Fruit fly (Drosophila melanogaster): ENCODE data around the gene CG34174.
A peak's percentile ranks its signal among the peaks of the same experiment; 100 is the strongest.

Gene CG34174

DNA sequence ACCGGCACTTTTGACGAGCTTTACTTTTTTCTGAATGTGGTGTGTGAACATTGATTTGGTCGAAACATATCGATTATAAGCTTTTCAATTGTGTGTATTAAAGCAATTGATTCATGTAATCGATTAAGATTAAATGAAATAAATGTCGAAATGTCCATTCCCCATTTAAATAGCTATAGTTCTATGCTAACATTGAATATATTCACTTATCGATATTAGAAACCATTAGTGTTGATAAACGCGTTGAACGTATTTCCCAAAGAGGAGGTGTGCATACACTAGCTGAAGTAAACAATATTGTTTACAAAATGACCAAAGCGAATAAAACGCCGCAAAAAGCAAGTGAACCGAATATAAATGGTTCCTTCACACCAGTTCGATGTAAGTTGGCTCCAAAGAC, at the start of gene CG34174, which contains the start of gene Uch:
CG34174 (plus strand) TSS at position 263 of the 400 bp plus-strand sequence.
Uch (minus strand) TSS at position 208 of the 400 bp plus-strand sequence.
- TF ChIP-seq dl (GFP tag; optimal IDR thresholded peaks at IDR 0.05; ENCODE audit: insufficient read depth in 1 of 2, partially characterized antibody in 2 of 2) (no peak), N (GFP tag; optimal IDR thresholded peaks at IDR 0.05) (no peak), brk (GFP tag; optimal IDR thresholded peaks at IDR 0.05) (no peak), psq (GFP tag; optimal IDR thresholded peaks at IDR 0.05) (peak; percentile 2), dsf (GFP tag; optimal IDR thresholded peaks at IDR 0.05; ENCODE audit: borderline replicate concordance) (no peak), CrebA (GFP tag; optimal IDR thresholded peaks at IDR 0.05; ENCODE audit: borderline replicate concordance) (no peak), br (GFP tag; optimal IDR thresholded peaks at IDR 0.05) (no peak), Vsx2 (GFP tag; optimal IDR thresholded peaks at IDR 0.05; ENCODE audit: partially characterized antibody) (no peak), pan (optimal IDR thresholded peaks at IDR 0.05) (no peak), Dif (GFP tag; optimal IDR thresholded peaks at IDR 0.05; ENCODE audit: partially characterized antibody) (no peak), jim (GFP tag; optimal IDR thresholded peaks at IDR 0.05) (no peak), Rel (GFP tag; optimal IDR thresholded peaks at IDR 0.05) (no peak), Rel (tag; optimal IDR thresholded peaks at IDR 0.05) (peak; percentile 52), HLH106 (tag; optimal IDR thresholded peaks at IDR 0.05) (peak; percentile 32), sage (GFP tag; optimal IDR thresholded peaks at IDR 0.05) (no peak), Abd-B (GFP tag; optimal IDR thresholded peaks at IDR 0.05) (no peak), rgr (GFP tag; optimal IDR thresholded peaks at IDR 0.05) (peak; percentile 73), usp (GFP tag; optimal IDR thresholded peaks at IDR 0.05) (no peak), Mio (GFP tag; optimal IDR thresholded peaks at IDR 0.05) (no peak), Jra (GFP tag; optimal IDR thresholded peaks at IDR 0.05) (no peak), lola (GFP tag; optimal IDR thresholded peaks at IDR 0.05) (no peak), Hnf4 (GFP tag; optimal IDR thresholded peaks at IDR 0.05) (no peak), Hr78 (GFP tag; optimal IDR thresholded peaks at IDR 0.05) (no peak), Hr83 (GFP tag; optimal IDR thresholded peaks at IDR 0.05; ENCODE audit: poor library complexity, severe bottlenecking) (no peak), Dfd (GFP tag; optimal IDR thresholded peaks at IDR 0.05) (no peak), sv (GFP tag; optimal IDR thresholded peaks at IDR 0.05) (no peak), ey (GFP tag; optimal IDR thresholded peaks at IDR 0.05) (peak; percentile 3), fru (GFP tag; optimal IDR thresholded peaks at IDR 0.05) (no peak), dmrt93B (GFP tag; optimal IDR thresholded peaks at IDR 0.05) (no peak), h (GFP tag; optimal IDR thresholded peaks at IDR 0.05) (peak; percentile 67), CG9705 (GFP tag; optimal IDR thresholded peaks at IDR 0.05) (peak; percentile 55), foxo (GFP tag; optimal IDR thresholded peaks at IDR 0.05) (peak in 1 of 2 experiments; percentile 30), Sp1 (GFP tag; optimal IDR thresholded peaks at IDR 0.05) (peak; percentile 64), tai (GFP tag; optimal IDR thresholded peaks at IDR 0.05) (no peak), Myc (optimal IDR thresholded peaks at IDR 0.05) (no peak), OdsH (GFP tag; optimal IDR thresholded peaks at IDR 0.05) (peak; percentile 36), CG32264 (GFP tag; optimal IDR thresholded peaks at IDR 0.05) (no peak), woc (GFP tag; optimal IDR thresholded peaks at IDR 0.05) (no peak), GATAd (GFP tag; optimal IDR thresholded peaks at IDR 0.05) (no peak)

DNA sequence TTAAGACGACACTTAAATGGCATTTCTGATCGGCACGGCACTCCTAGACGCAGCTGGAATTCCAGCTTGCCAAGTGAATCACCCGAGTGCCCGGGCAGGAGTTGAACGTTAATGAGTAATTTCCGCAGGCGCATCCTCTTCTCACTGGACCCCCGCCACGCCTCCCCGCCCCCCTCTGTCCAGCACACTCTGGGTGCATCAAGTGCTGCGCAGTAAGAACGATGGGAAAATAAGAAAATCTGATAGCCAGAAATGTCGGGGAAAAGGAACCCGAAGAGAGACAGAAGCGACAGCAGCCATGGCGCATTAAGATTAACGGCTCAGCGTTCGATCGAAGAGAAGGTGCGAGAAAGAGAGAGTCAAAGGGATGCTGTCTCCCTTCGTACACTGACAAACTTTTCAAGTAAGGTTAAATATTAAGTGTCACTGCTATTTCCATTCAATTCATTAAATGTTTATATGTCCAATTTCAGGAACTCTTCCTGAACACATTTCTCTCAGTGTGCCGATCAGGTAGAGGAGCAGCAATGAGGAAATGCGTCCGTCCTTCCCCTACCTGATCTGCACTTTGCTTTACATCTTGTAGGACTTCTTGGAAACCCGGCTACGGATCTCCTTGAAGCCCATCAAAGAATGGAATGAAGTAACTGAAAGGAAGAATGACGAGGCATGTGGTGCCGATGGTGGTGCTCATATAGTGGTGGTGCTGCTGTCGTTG, 49.4 kb upstream of the CG34174 start:
- peak; percentile 97 for TF ChIP-seq h (GFP tag; optimal IDR thresholded peaks at IDR 0.05)
- TF ChIP-seq CG9705 (GFP tag; optimal IDR thresholded peaks at IDR 0.05), result peak; percentile 87
- TF ChIP-seq tai (GFP tag; optimal IDR thresholded peaks at IDR 0.05), result peak; percentile 88
- no peak for TF ChIP-seq pan (optimal IDR thresholded peaks at IDR 0.05)
- TF ChIP-seq foxo (GFP tag; optimal IDR thresholded peaks at IDR 0.05), result peak; percentile 71 to 97
- peak; percentile 15 for TF ChIP-seq dsf (GFP tag; optimal IDR thresholded peaks at IDR 0.05; ENCODE audit: borderline replicate concordance)
- no peak for TF ChIP-seq usp (GFP tag; optimal IDR thresholded peaks at IDR 0.05)
- TF ChIP-seq sv (GFP tag; optimal IDR thresholded peaks at IDR 0.05), result peak; percentile 54
- TF ChIP-seq CrebA (GFP tag; optimal IDR thresholded peaks at IDR 0.05; ENCODE audit: borderline replicate concordance), result peak; percentile 68
- no peak for TF ChIP-seq Hr78 (GFP tag; optimal IDR thresholded peaks at IDR 0.05)
- TF ChIP-seq Hnf4 (GFP tag; optimal IDR thresholded peaks at IDR 0.05), result peak; percentile 94
- TF ChIP-seq psq (GFP tag; optimal IDR thresholded peaks at IDR 0.05), result peak; percentile 98
- no peak for TF ChIP-seq lola (GFP tag; optimal IDR thresholded peaks at IDR 0.05)
- peak; percentile 57 for TF ChIP-seq Dfd (GFP tag; optimal IDR thresholded peaks at IDR 0.05)
- TF ChIP-seq HLH106 (tag; optimal IDR thresholded peaks at IDR 0.05), result peak; percentile 94
- peak; percentile 74 for TF ChIP-seq Jra (GFP tag; optimal IDR thresholded peaks at IDR 0.05)
- TF ChIP-seq br (GFP tag; optimal IDR thresholded peaks at IDR 0.05), result peak; percentile 92
- peak; percentile 38 for TF ChIP-seq Mio (GFP tag; optimal IDR thresholded peaks at IDR 0.05)
- TF ChIP-seq dmrt93B (GFP tag; optimal IDR thresholded peaks at IDR 0.05), result peak; percentile 84
- peak; percentile 97 for TF ChIP-seq woc (GFP tag; optimal IDR thresholded peaks at IDR 0.05)
- peak; percentile 92 for TF ChIP-seq Rel (GFP tag; optimal IDR thresholded peaks at IDR 0.05)
- peak; percentile 63 for TF ChIP-seq Rel (tag; optimal IDR thresholded peaks at IDR 0.05)
- peak; percentile 97 for TF ChIP-seq fru (GFP tag; optimal IDR thresholded peaks at IDR 0.05)
- peak; percentile 41 for TF ChIP-seq Hr83 (GFP tag; optimal IDR thresholded peaks at IDR 0.05; ENCODE audit: poor library complexity, severe bottlenecking)
- TF ChIP-seq OdsH (GFP tag; optimal IDR thresholded peaks at IDR 0.05), result peak; percentile 90
- no peak for TF ChIP-seq jim (GFP tag; optimal IDR thresholded peaks at IDR 0.05)
- peak; percentile 95 for TF ChIP-seq rgr (GFP tag; optimal IDR thresholded peaks at IDR 0.05)
- TF ChIP-seq dl (GFP tag; optimal IDR thresholded peaks at IDR 0.05; ENCODE audit: insufficient read depth in 1 of 2, partially characterized antibody in 2 of 2), result no peak
- TF ChIP-seq sage (GFP tag; optimal IDR thresholded peaks at IDR 0.05), result peak; percentile 85
- peak; percentile 96 for TF ChIP-seq ey (GFP tag; optimal IDR thresholded peaks at IDR 0.05)
- TF ChIP-seq Abd-B (GFP tag; optimal IDR thresholded peaks at IDR 0.05), result no peak
- TF ChIP-seq N (GFP tag; optimal IDR thresholded peaks at IDR 0.05), result no peak
- peak; percentile 90 for TF ChIP-seq Sp1 (GFP tag; optimal IDR thresholded peaks at IDR 0.05)
- no peak for TF ChIP-seq GATAd (GFP tag; optimal IDR thresholded peaks at IDR 0.05)
- TF ChIP-seq CG32264 (GFP tag; optimal IDR thresholded peaks at IDR 0.05), result peak; percentile 88
- TF ChIP-seq Vsx2 (GFP tag; optimal IDR thresholded peaks at IDR 0.05; ENCODE audit: partially characterized antibody), result no peak
- TF ChIP-seq Dif (GFP tag; optimal IDR thresholded peaks at IDR 0.05; ENCODE audit: partially characterized antibody), result no peak
- peak; percentile 89 for TF ChIP-seq brk (GFP tag; optimal IDR thresholded peaks at IDR 0.05)
- TF ChIP-seq Myc (optimal IDR thresholded peaks at IDR 0.05), result no peak
